Fruit fly (Drosophila melanogaster) whole organism, embryonic: Measurements from ENCODE around the gene vsg.

ENCODE experiments used
- Aef1 ChIP-seq: fragments of 200-800 bp; sonication (Bioruptor generic); IDR thresholded peaks from 3 replicates; pipeline ENCODE4 v1.3.6; 2022; ENCODE audit warnings: missing biosample characterization, missing genetic modification characterization
- B-H1 ChIP-seq: fragments of 200-800 bp; sonication (Bioruptor generic); IDR thresholded peaks from 3 replicates; pipeline ENCODE4 v1.3.6; 2022; ENCODE audit warnings: missing biosample characterization, missing genetic modification characterization
- Bteb2 ChIP-seq: fragments of 200-800 bp; sonication (Bioruptor generic); optimal IDR thresholded peaks from 2 replicates; lab custom pipeline; 2016; ENCODE audit warnings: missing biosample characterization, missing genetic modification characterization
- CG10979 ChIP-seq: fragments of 200-800 bp; sonication (Bioruptor generic); optimal IDR thresholded peaks from 2 replicates; lab custom pipeline; 2018; ENCODE audit warnings: missing biosample characterization, mild to moderate bottlenecking, missing genetic modification characterization, moderate library complexity
- CG11085 ChIP-seq: fragments of 200-800 bp; sonication (Bioruptor generic); IDR thresholded peaks from 2 replicates; pipeline ENCODE4 v1.3.6; 2022; ENCODE audit warnings: missing biosample characterization, missing genetic modification characterization
- CG11093 ChIP-seq: fragments of 200-800 bp; sonication (Bioruptor generic); IDR thresholded peaks from 3 replicates; pipeline ENCODE4 v1.3.6; 2022; ENCODE audit warnings: missing biosample characterization, missing genetic modification characterization
- CG11247 ChIP-seq: fragments of 200-800 bp; sonication (Bioruptor generic); IDR thresholded peaks from 2 replicates; pipeline ENCODE4 v1.3.6; 2022; ENCODE audit warnings: missing biosample characterization, missing genetic modification characterization
- CG12219 ChIP-seq: fragments of 200-800 bp; sonication (Bioruptor generic); optimal IDR thresholded peaks from 3 replicates; lab custom pipeline; 2018; ENCODE audit warnings: missing biosample characterization, mild to moderate bottlenecking, missing genetic modification characterization
- CG12659 ChIP-seq: fragments of 200-800 bp; sonication (Bioruptor generic); optimal IDR thresholded peaks from 3 replicates; lab custom pipeline; 2017; ENCODE audit warnings: mild to moderate bottlenecking, missing biosample characterization, missing genetic modification reagents, missing genetic modification characterization
- CG12942 ChIP-seq: fragments of 200-800 bp; sonication (Bioruptor generic); optimal IDR thresholded peaks from 3 replicates; lab custom pipeline; 2016; ENCODE audit warnings: missing biosample characterization, missing genetic modification characterization
- CG13287 ChIP-seq: fragments of 200-800 bp; sonication (Bioruptor generic); IDR thresholded peaks from 2 replicates; pipeline ENCODE4 v1.3.6; 2022; ENCODE audit warnings: missing biosample characterization, missing genetic modification characterization; ENCODE audit not compliant: partially characterized antibody
- CG15514 ChIP-seq: fragments of 200-800 bp; sonication (Bioruptor generic); optimal IDR thresholded peaks from 3 replicates; lab custom pipeline; 2017; ENCODE audit warnings: missing biosample characterization, missing genetic modification characterization, mild to moderate bottlenecking, moderate library complexity, missing genetic modification reagents
- CG1602 ChIP-seq: fragments of 200-800 bp; sonication (Bioruptor generic); optimal IDR thresholded peaks from 3 replicates; lab custom pipeline; 2016; ENCODE audit warnings: missing biosample characterization, missing genetic modification characterization
- CG18619 ChIP-seq: fragments of 200-800 bp; sonication (Bioruptor generic); optimal IDR thresholded peaks from 3 replicates; lab custom pipeline; 2017; ENCODE audit warnings: missing biosample characterization, mild to moderate bottlenecking, missing genetic modification characterization
- CG2889 ChIP-seq: fragments of 200-800 bp; sonication (Bioruptor generic); IDR thresholded peaks from 3 replicates; pipeline ENCODE4 v1.3.6; 2022; ENCODE audit warnings: missing biosample characterization, missing genetic modification characterization
- CG3281 ChIP-seq: fragments of 200-800 bp; sonication (Bioruptor generic); optimal IDR thresholded peaks from 3 replicates; lab custom pipeline; 2017; ENCODE audit warnings: missing biosample characterization, mild to moderate bottlenecking, missing genetic modification characterization
- CG33213 ChIP-seq: fragments of 200-800 bp; sonication (Bioruptor generic); optimal IDR thresholded peaks from 3 replicates; lab custom pipeline; 2016; ENCODE audit warnings: missing biosample characterization, missing genetic modification characterization
- CG33557 ChIP-seq: fragments of 200-800 bp; sonication (Bioruptor generic); optimal IDR thresholded peaks from 2 replicates; lab custom pipeline; 2019; ENCODE audit warnings: missing biosample characterization, mild to moderate bottlenecking, missing genetic modification characterization, moderate library complexity
- CG4617 ChIP-seq: fragments of 200-800 bp; sonication (Bioruptor generic); optimal IDR thresholded peaks from 3 replicates; lab custom pipeline; 2016; ENCODE audit warnings: missing biosample characterization, missing genetic modification characterization, borderline replicate concordance
- CG5245 ChIP-seq: fragments of 200-800 bp; sonication (Bioruptor generic); optimal IDR thresholded peaks from 3 replicates; lab custom pipeline; 2016; ENCODE audit warnings: missing biosample characterization, missing genetic modification characterization
- CG7271 ChIP-seq: fragments of 200-800 bp; sonication (Bioruptor generic); optimal IDR thresholded peaks from 2 replicates; lab custom pipeline; 2018; ENCODE audit warnings: missing biosample characterization, mild to moderate bottlenecking, missing genetic modification characterization, moderate library complexity
- CG8924 ChIP-seq: fragments of 200-800 bp; optimal IDR thresholded peaks from 3 replicates; lab custom pipeline; 2019; ENCODE audit warnings: missing biosample characterization, mild to moderate bottlenecking, missing genetic modification characterization, moderate library complexity
- Dad ChIP-seq: fragments of 200-800 bp; sonication (Bioruptor generic); optimal IDR thresholded peaks from 3 replicates; lab custom pipeline; 2016; ENCODE audit warnings: missing biosample characterization, missing genetic modification characterization
- Eip74EF ChIP-seq, 2 experiments: fragments of 200-800 bp in 1 of 2; fragments of >200 bp in 1 of 2; sonication (Bioruptor generic) in 1 of 2; optimal IDR thresholded peaks; 2 replicates each; lab custom pipeline; 2017 to 2019; ENCODE audit warnings: missing biosample characterization in 2 of 2, missing genetic modification characterization in 2 of 2, mild to moderate bottlenecking in 1 of 2, moderate library complexity in 1 of 2
- Hmr ChIP-seq: fragments of 200-800 bp; sonication (Bioruptor generic); optimal IDR thresholded peaks from 3 replicates; lab custom pipeline; 2017; ENCODE audit warnings: mild to moderate bottlenecking, missing biosample characterization, missing genetic modification reagents, missing genetic modification characterization
- Hr3 ChIP-seq: fragments of 200-800 bp; sonication (Bioruptor generic); optimal IDR thresholded peaks from 3 replicates; lab custom pipeline; 2016; ENCODE audit warnings: missing biosample characterization, missing genetic modification characterization
- Kr ChIP-seq: fragments of 200-800 bp; sonication (Bioruptor generic); optimal IDR thresholded peaks from 2 replicates; lab custom pipeline; 2017; ENCODE audit warnings: missing biosample characterization, mild to moderate bottlenecking, missing genetic modification characterization
- Max ChIP-seq: fragments of 200-800 bp; sonication (Bioruptor generic); optimal IDR thresholded peaks from 2 replicates; lab custom pipeline; 2016; ENCODE audit warnings: missing biosample characterization, mild to moderate bottlenecking, missing genetic modification characterization
- Meics ChIP-seq: fragments of 200-800 bp; sonication (Bioruptor generic); optimal IDR thresholded peaks from 2 replicates; lab custom pipeline; 2017; ENCODE audit warnings: missing biosample characterization, mild to moderate bottlenecking, missing genetic modification characterization
- Oli ChIP-seq: fragments of 200-800 bp; sonication (Bioruptor generic); optimal IDR thresholded peaks from 2 replicates; lab custom pipeline; 2018; ENCODE audit warnings: missing biosample characterization, mild to moderate bottlenecking, missing genetic modification characterization, moderate library complexity
- Xrp1 ChIP-seq: fragments of 200-800 bp; sonication (Bioruptor generic); IDR thresholded peaks from 2 replicates; pipeline ENCODE4 v1.3.6; 2022; ENCODE audit warnings: missing biosample characterization, missing genetic modification characterization
- abd-A ChIP-seq: fragments of 200-800 bp; sonication (Bioruptor generic); optimal IDR thresholded peaks from 3 replicates; lab custom pipeline; 2019; ENCODE audit warnings: missing biosample characterization, mild to moderate bottlenecking, missing genetic modification characterization, moderate library complexity
- amos ChIP-seq: fragments of 200-800 bp; sonication (Bioruptor generic); IDR thresholded peaks from 2 replicates; pipeline ENCODE4 v1.3.6; 2022; ENCODE audit warnings: missing biosample characterization, missing genetic modification characterization; ENCODE audit not compliant: partially characterized antibody
- bcd ChIP-seq: fragments of 200-800 bp; sonication (Bioruptor generic); optimal IDR thresholded peaks from 2 replicates; lab custom pipeline; 2017; ENCODE audit warnings: missing biosample characterization, mild to moderate bottlenecking, missing genetic modification characterization
- crp ChIP-seq, 2 experiments: fragments of 200-800 bp; sonication (Bioruptor generic); optimal IDR thresholded peaks; 2 replicates in 1 of 2; 3 replicates in 1 of 2; lab custom pipeline; 2017; ENCODE audit warnings: missing biosample characterization in 2 of 2, missing genetic modification characterization in 2 of 2, mild to moderate bottlenecking in 1 of 2, moderate library complexity in 1 of 2
- dati ChIP-seq: fragments of 200-800 bp; sonication (Bioruptor generic); IDR thresholded peaks from 2 replicates; pipeline ENCODE4 v1.3.6; 2022; ENCODE audit warnings: missing biosample characterization, missing genetic modification characterization
- disco-r ChIP-seq: fragments of 200-800 bp; sonication (Bioruptor generic); optimal IDR thresholded peaks from 2 replicates; lab custom pipeline; 2016; ENCODE audit warnings: missing biosample characterization, missing genetic modification characterization
- emc ChIP-seq: fragments of 200-800 bp; sonication (Bioruptor generic); optimal IDR thresholded peaks from 2 replicates; lab custom pipeline; 2016; ENCODE audit warnings: missing biosample characterization, missing genetic modification characterization
- hkb ChIP-seq, 2 experiments: fragments of 200-800 bp in 1 of 2; fragments of >200 bp in 1 of 2; sonication (Bioruptor generic) in 1 of 2; IDR thresholded peaks in 1 of 2; optimal IDR thresholded peaks in 1 of 2; 2 replicates each; pipeline versions ENCODE4 v1.3.6 to Lab custom; 2017 to 2022; ENCODE audit warnings: missing biosample characterization in 1 of 2, missing genetic modification characterization in 1 of 2
- insv ChIP-seq, 2 experiments: fragments of 200-800 bp; sonication (Bioruptor generic); optimal IDR thresholded peaks; 3 replicates each; lab custom pipeline; 2016 to 2018; ENCODE audit warnings: missing biosample characterization in 2 of 2, missing genetic modification characterization in 2 of 2
- ken ChIP-seq: fragments of 200-800 bp; sonication (Bioruptor generic); IDR thresholded peaks from 3 replicates; pipeline ENCODE4 v1.3.6; 2022; ENCODE audit warnings: missing biosample characterization, missing genetic modification characterization
- klu ChIP-seq: fragments of 200-800 bp; sonication (Bioruptor generic); IDR thresholded peaks from 2 replicates; pipeline ENCODE4 v1.3.6; 2022; ENCODE audit warnings: missing biosample characterization, missing genetic modification characterization
- lilli ChIP-seq: fragments of 200-800 bp; sonication (Bioruptor generic); optimal IDR thresholded peaks from 3 replicates; lab custom pipeline; 2016; ENCODE audit warnings: missing biosample characterization, missing genetic modification characterization
- pnt ChIP-seq: fragments of 200-800 bp; sonication (Bioruptor generic); optimal IDR thresholded peaks from 3 replicates; lab custom pipeline; 2016; ENCODE audit warnings: missing biosample characterization, missing genetic modification characterization
- row ChIP-seq: fragments of 200-800 bp; sonication (Bioruptor generic); IDR thresholded peaks from 3 replicates; pipeline ENCODE4 v1.3.6; 2022; ENCODE audit warnings: missing biosample characterization, missing genetic modification characterization
- sqz ChIP-seq: fragments of 200-800 bp; sonication (Bioruptor generic); optimal IDR thresholded peaks from 3 replicates; lab custom pipeline; 2018; ENCODE audit warnings: missing biosample characterization, mild to moderate bottlenecking, missing genetic modification characterization
- trem ChIP-seq: fragments of 200-800 bp; optimal IDR thresholded peaks from 3 replicates; lab custom pipeline; 2019; ENCODE audit warnings: missing biosample characterization, mild to moderate bottlenecking, missing genetic modification characterization, moderate library complexity
- unc-4 ChIP-seq: fragments of 200-800 bp; sonication (Bioruptor generic); IDR thresholded peaks from 2 replicates; pipeline ENCODE4 v1.3.6; 2022; ENCODE audit warnings: missing biosample characterization, missing genetic modification characterization; ENCODE audit not compliant: partially characterized antibody
- zfh2 ChIP-seq: fragments of 200-800 bp; sonication (Bioruptor generic); optimal IDR thresholded peaks from 2 replicates; lab custom pipeline; 2016; ENCODE audit warnings: missing biosample characterization, missing genetic modification characterization

vsg gene

dm6 chr3L:9723108-9723507 lies 9.0 kb downstream of the vsg start, which contains the start of the genes nbs and defl (continued):
- TF ChIP-seq bcd (GFP tag; lab: Kevin White, UChicago) (peak; percentile 65), CG3281 (GFP tag; lab: Kevin White, UChicago) (peak; percentile 33), Kr (no peak), Hr3 (GFP tag; lab: Kevin White, UChicago) (peak; percentile 72), CG2889 (GFP tag; lab: Robert Waterston, UW) (peak; percentile 54; the same call in 2 of the 3 replicates), emc (GFP tag; lab: Kevin White, UChicago) (peak; percentile 56), crp (GFP tag; optimal IDR thresholded peaks at IDR 0.05; lab: Kevin White, UChicago) (peak in 1 of 2 experiments; percentile 28), unc-4 (GFP tag; lab: Robert Waterston, UW) (peak; percentile 63; the same call in 1 of the 2 replicates), CG11085 (GFP tag; lab: Robert Waterston, UW) (peak; percentile 49; the same call in 1 of the 2 replicates), CG18619 (GFP tag; lab: Kevin White, UChicago) (no peak), CG10979 (tag; lab: Kevin White, UChicago) (peak; percentile 46), abd-A (tag; lab: Kevin White, UChicago) (no peak), hkb (optimal IDR thresholded peaks at IDR 0.05; lab: Kevin White, UChicago) (no peak), hkb (GFP tag; IDR thresholded peaks at IDR 0.05; lab: Robert Waterston, UW) (peak; percentile 20; the same call in 1 of the 2 replicates), row (GFP tag; lab: Robert Waterston, UW) (peak; percentile 96), Hmr (no peak), disco-r (GFP tag; lab: Kevin White, UChicago) (peak; percentile 4), CG11247 (peak; percentile 71), Meics (GFP tag; lab: Kevin White, UChicago) (peak; percentile 66), ken (GFP tag; lab: Robert Waterston, UW) (no peak), CG12219 (GFP tag; lab: Kevin White, UChicago) (no peak), CG4617 (GFP tag; lab: Kevin White, UChicago) (peak; percentile 75), Bteb2 (GFP tag; lab: Kevin White, UChicago) (peak; percentile 54), CG11093 (peak; percentile 66; the same call in 1 of the 3 replicates), CG1602 (GFP tag; lab: Kevin White, UChicago) (peak; percentile 70), trem (tag; lab: Kevin White, UChicago) (peak; percentile 24), zfh2 (GFP tag; lab: Kevin White, UChicago) (peak; percentile 77), lilli (GFP tag; lab: Kevin White, UChicago) (peak; percentile 82), Xrp1 (GFP tag; lab: Robert Waterston, UW) (peak; percentile 76), Oli (tag; lab: Kevin White, UChicago) (peak; percentile 44), CG5245 (GFP tag; lab: Kevin White, UChicago) (peak; percentile 32), amos (GFP tag; lab: Robert Waterston, UW) (peak; percentile 19; the same call in 1 of the 2 replicates), CG13287 (GFP tag; lab: Robert Waterston, UW) (peak; percentile 74), Eip74EF (GFP tag; optimal IDR thresholded peaks at IDR 0.05; lab: Kevin White, UChicago) (no peak), dati (GFP tag; lab: Robert Waterston, UW) (no peak), pnt (GFP tag; lab: Kevin White, UChicago) (peak; percentile 61), CG33557 (GFP tag; lab: Kevin White, UChicago) (peak; percentile 16), CG7271 (tag; lab: Kevin White, UChicago) (no peak), insv (GFP tag; optimal IDR thresholded peaks at IDR 0.05; lab: Kevin White, UChicago) (peak in 1 of 2 experiments; percentile 11), Max (GFP tag; lab: Kevin White, UChicago) (peak; percentile 60), CG8924 (peak; percentile 59), B-H1 (GFP tag; lab: Robert Waterston, UW) (peak; percentile 75; the same call in 2 of the 3 replicates), CG12659 (GFP tag; lab: Kevin White, UChicago) (peak; percentile 74), CG33213 (GFP tag; lab: Kevin White, UChicago) (no peak), klu (GFP tag; lab: Robert Waterston, UW) (peak; percentile 48; the same call in 1 of the 2 replicates), CG15514 (GFP tag; lab: Kevin White, UChicago) (no peak), Dad (GFP tag; lab: Kevin White, UChicago) (peak; percentile 56), sqz (GFP tag; lab: Kevin White, UChicago) (no peak), Aef1 (peak; percentile 74), CG12942 (GFP tag; lab: Kevin White, UChicago) (peak; percentile 64)
